Worm (Caenorhabditis elegans): ENCODE measurements around the gene srb-5.

DNA sequence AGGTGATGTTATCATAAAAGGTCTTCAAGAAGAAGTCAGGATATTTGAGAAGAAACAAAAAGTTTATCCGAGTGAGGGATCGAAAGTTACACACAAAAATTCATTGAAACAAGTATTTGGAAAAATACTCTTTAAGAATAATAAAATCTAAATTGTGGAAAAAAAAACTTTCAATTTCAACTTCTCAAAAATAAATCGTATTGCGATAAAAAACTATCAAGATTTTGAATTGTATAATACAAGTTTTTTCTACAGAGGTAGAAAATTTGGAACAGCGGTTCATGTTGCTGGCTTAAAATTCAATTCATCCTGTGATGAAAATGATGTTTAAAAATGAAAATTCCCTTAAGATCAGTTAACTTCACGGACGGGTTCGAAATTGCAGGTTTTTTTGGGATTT is 51.1 kb downstream of the srb-5 start, which contains the start of gene F09C12.8:
- TF ChIP-seq zim-3 (tag; optimal IDR thresholded peaks at IDR 0.05) = no peak
- TF ChIP-seq pha-4 (tag; optimal IDR thresholded peaks at IDR 0.05) = no peak
- no peak for TF ChIP-seq attf-6 (GFP tag; IDR thresholded peaks at IDR 0.05)
- TF ChIP-seq athp-1 (tag; optimal IDR thresholded peaks at IDR 0.05) = no peak
- no peak for TF ChIP-seq Y67H2A.10 (GFP tag; conservative IDR thresholded peaks at IDR 0.05)
- TF ChIP-seq aptf-2 (GFP tag; conservative IDR thresholded peaks at IDR 0.05) = no peak
- TF ChIP-seq lsl-1 (GFP tag; optimal IDR thresholded peaks at IDR 0.05) = no peak
